Fruit fly (Drosophila melanogaster): ENCODE results near the gene CG13481.

CG13481 gene

DNA sequence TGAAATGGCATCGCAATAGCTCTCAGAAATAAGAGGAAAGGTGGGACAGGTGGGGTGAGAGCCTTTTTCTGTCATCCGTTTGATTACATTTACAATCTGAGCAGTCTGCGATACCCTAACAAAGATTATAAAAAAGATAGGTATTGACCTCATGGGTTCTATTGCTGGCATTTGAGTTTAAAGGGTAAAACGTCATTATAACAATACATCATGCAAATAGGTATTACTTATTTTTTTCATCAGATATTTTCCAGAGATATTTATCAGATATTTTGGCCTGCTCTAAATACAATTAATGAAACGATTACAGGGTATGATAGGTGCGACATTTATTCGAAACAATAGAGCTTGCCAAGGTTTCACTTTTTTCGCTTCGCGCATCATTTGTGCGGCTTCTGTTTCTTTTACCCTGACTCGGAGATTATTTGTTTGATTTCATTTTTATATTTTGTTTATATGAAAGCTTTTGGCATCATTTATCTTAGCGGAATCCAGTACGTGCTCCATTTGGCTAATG, 47.2 kb downstream of the CG13481 start (continued):
- no peak for TF ChIP-seq Blimp-1 (GFP tag; optimal IDR thresholded peaks at IDR 0.05)
- no peak for TF ChIP-seq Ets96B (tag; optimal IDR thresholded peaks at IDR 0.05)
- peak; percentile 58 for TF ChIP-seq CG32006 (GFP tag; optimal IDR thresholded peaks at IDR 0.05)
- no peak for TF ChIP-seq CG10631 (GFP tag; optimal IDR thresholded peaks at IDR 0.05)
- peak; percentile 18 for TF ChIP-seq pdm3 (GFP tag; optimal IDR thresholded peaks at IDR 0.05)
- TF ChIP-seq lz (GFP tag; optimal IDR thresholded peaks at IDR 0.05) = no peak
- peak; percentile 20; the same call in 1 of the 3 replicates for TF ChIP-seq CG8119 (GFP tag; IDR thresholded peaks at IDR 0.05)
- no peak for TF ChIP-seq CG16779 (tag; optimal IDR thresholded peaks at IDR 0.05)
- TF ChIP-seq CG6854 (GFP tag; optimal IDR thresholded peaks at IDR 0.05) = no peak
- no peak for TF ChIP-seq CG31627 (GFP tag; optimal IDR thresholded peaks at IDR 0.05)
- TF ChIP-seq Eip75B (GFP tag; optimal IDR thresholded peaks at IDR 0.05) = no peak
- no peak for TF ChIP-seq esn (GFP tag; optimal IDR thresholded peaks at IDR 0.05)
- no peak for TF ChIP-seq Ets21C (GFP tag; optimal IDR thresholded peaks at IDR 0.05)
- TF ChIP-seq CG34406 (GFP tag; optimal IDR thresholded peaks at IDR 0.05) = no peak
- peak; percentile 18 for TF ChIP-seq CG4318 (GFP tag; optimal IDR thresholded peaks at IDR 0.05)
- no peak for TF ChIP-seq fd85E (GFP tag; optimal IDR thresholded peaks at IDR 0.05)
- no peak for TF ChIP-seq CG6792 (GFP tag; optimal IDR thresholded peaks at IDR 0.05)
- TF ChIP-seq CG11762 (GFP tag; optimal IDR thresholded peaks at IDR 0.05; ENCODE audit: insufficient read depth) = no peak
- no peak for TF ChIP-seq CG10669 (GFP tag; optimal IDR thresholded peaks at IDR 0.05)
- peak; percentile 37 for TF ChIP-seq Sox14 (GFP tag; optimal IDR thresholded peaks at IDR 0.05)
- TF ChIP-seq Sox102F (GFP tag; optimal IDR thresholded peaks at IDR 0.05) = no peak
- TF ChIP-seq OdsH (GFP tag; optimal IDR thresholded peaks at IDR 0.05) = peak; percentile 18
- peak; percentile 6 for TF ChIP-seq CG6808 (GFP tag; optimal IDR thresholded peaks at IDR 0.05)
- no peak for TF ChIP-seq Eip93F (GFP tag; optimal IDR thresholded peaks at IDR 0.05)

DNA sequence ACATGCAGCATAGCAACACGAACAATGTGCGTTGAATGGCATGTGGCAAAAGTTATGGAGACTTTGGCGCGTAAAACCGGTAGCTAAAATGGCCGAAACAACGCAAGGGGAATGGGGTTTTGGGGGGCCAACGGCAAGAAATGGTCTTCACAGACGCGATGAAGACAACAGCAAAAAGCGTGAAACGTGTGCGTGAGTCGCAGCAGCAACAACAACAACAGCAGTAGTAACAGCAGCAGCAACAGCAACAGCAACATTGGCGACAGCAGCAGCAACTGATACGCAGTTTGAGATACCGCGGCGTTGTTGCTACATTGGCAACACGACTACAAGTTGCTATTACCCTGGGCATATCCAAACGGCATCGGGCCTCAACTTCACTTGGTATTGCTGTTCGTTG, 47.6 kb downstream of the CG13481 start:
- TF ChIP-seq CG6854 (GFP tag; optimal IDR thresholded peaks at IDR 0.05) = peak; percentile 32
- TF ChIP-seq pdm3 (GFP tag; optimal IDR thresholded peaks at IDR 0.05) = no peak
- peak in 1 of 2 experiments; percentile 81 for TF ChIP-seq ss (GFP tag; optimal IDR thresholded peaks at IDR 0.05)
- TF ChIP-seq CG6163 (GFP tag; IDR thresholded peaks at IDR 0.05) = 0 out of 3 replicates have a peak, but pooled peaks have one; percentile 5
- no peak for TF ChIP-seq svp (GFP tag)

DNA sequence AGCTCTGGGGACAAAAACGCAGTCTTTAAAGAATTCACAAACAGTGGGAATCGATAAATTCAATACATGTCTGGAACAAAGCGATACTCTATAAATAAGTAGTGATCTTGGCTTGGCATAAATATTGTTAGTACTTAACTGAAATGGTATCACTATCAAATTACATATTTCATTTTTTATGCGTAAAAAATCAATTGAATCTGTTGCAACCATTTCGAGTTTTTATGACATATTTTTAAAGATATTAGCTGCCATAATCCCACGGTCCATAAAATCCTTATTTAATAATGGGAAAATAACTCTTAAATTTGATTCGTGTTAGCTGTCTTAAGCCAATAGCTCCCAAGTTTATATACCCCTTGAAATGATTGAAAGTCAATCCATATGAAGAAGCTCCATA, 48.1 kb downstream of the CG13481 start:
- TF ChIP-seq CG15336 (GFP tag; IDR thresholded peaks at IDR 0.05) = no peak
- TF ChIP-seq Met (GFP tag; optimal IDR thresholded peaks at IDR 0.05) = peak; percentile 15
- peak; percentile 32 for TF ChIP-seq topi (GFP tag; optimal IDR thresholded peaks at IDR 0.05)
- TF ChIP-seq salr (GFP tag; optimal IDR thresholded peaks at IDR 0.05) = peak in 1 of 2 experiments; percentile 39
- TF ChIP-seq CG3032 (tag; optimal IDR thresholded peaks at IDR 0.05) = peak; percentile 5
- TF ChIP-seq CG9139 (GFP tag; optimal IDR thresholded peaks at IDR 0.05) = no peak
- peak; percentile 41 for TF ChIP-seq Sox14 (GFP tag; optimal IDR thresholded peaks at IDR 0.05)
- TF ChIP-seq esn (GFP tag; optimal IDR thresholded peaks at IDR 0.05) = peak; percentile 40
- TF ChIP-seq CG11902 (GFP tag; optimal IDR thresholded peaks at IDR 0.05) = no peak
- TF ChIP-seq Hr4 (GFP tag; optimal IDR thresholded peaks at IDR 0.05) = peak; percentile 43
- peak; percentile 16 for TF ChIP-seq fd59A (GFP tag; optimal IDR thresholded peaks at IDR 0.05)
- TF ChIP-seq spab (GFP tag; optimal IDR thresholded peaks at IDR 0.05) = peak; percentile 20
- peak; percentile 22 for TF ChIP-seq Ets96B (tag; optimal IDR thresholded peaks at IDR 0.05)
- TF ChIP-seq CG32006 (GFP tag; optimal IDR thresholded peaks at IDR 0.05) = peak; percentile 64
- peak; percentile 37 for TF ChIP-seq acj6 (GFP tag; optimal IDR thresholded peaks at IDR 0.05)
- peak; percentile 19 for TF ChIP-seq CG4318 (GFP tag; optimal IDR thresholded peaks at IDR 0.05)
- no peak for TF ChIP-seq CG8632 (GFP tag; optimal IDR thresholded peaks at IDR 0.05)
- TF ChIP-seq CG6792 (GFP tag; optimal IDR thresholded peaks at IDR 0.05) = peak; percentile 0
- TF ChIP-seq Eip78C (GFP tag) = peak; percentile 78
- TF ChIP-seq lz (GFP tag; optimal IDR thresholded peaks at IDR 0.05) = peak; percentile 29
- TF ChIP-seq CG3919 (GFP tag; optimal IDR thresholded peaks at IDR 0.05) = no peak
- TF ChIP-seq pdm3 (GFP tag; optimal IDR thresholded peaks at IDR 0.05) = peak; percentile 46
- peak; percentile 33 for TF ChIP-seq achi (GFP tag; optimal IDR thresholded peaks at IDR 0.05)
- peak; percentile 13 for TF ChIP-seq CG31627 (GFP tag; optimal IDR thresholded peaks at IDR 0.05)
- TF ChIP-seq CG10631 (GFP tag; optimal IDR thresholded peaks at IDR 0.05) = peak; percentile 7
- peak; percentile 28 for TF ChIP-seq CG10669 (GFP tag; optimal IDR thresholded peaks at IDR 0.05)
- peak; percentile 24 for TF ChIP-seq OdsH (GFP tag; optimal IDR thresholded peaks at IDR 0.05)
- TF ChIP-seq fkh (GFP tag; optimal IDR thresholded peaks at IDR 0.05) = no peak
- no peak for TF ChIP-seq Sox15 (GFP tag; optimal IDR thresholded peaks at IDR 0.05)
